Worm (Caenorhabditis elegans) whole organism, dauer: ENCODE data around the gene lin-25.

Source experiments
- unc-62 ChIP-seq: sonication (generic microtip); optimal IDR thresholded peaks from 2 replicates; lab custom pipeline; 2017; ENCODE audit warnings: missing biosample characterization, missing genetic modification reagents, missing genetic modification characterization

lin-25 gene

ce11 chrV:12649636-12650035, at the start of gene lin-25:
TSS of gene lin-25 (plus strand) at chrV:12649925.
- TF ChIP-seq unc-62 (GFP tag; lab: Kevin White, UChicago), result no peak

DNA sequence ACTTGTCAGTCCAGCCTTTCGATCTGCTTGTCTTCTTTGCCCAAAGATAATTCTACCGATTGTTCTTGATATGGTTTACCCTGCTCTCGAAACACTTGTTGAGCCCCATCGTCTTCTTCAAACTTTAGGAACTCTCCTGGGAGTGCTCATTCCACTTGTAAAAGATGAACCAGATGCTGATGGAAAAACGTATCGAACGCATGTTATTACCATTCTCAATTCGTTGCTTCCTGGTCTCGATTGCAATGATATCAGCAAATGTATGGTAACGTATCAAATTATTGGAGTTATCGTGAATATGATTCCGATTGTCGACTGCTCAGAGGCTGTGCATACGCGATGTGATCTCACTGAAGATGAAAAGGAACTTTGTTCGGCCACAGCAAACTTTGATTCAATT, 47.9 kb upstream of the lin-25 start:
- no peak for TF ChIP-seq unc-62 (GFP tag; lab: Kevin White, UChicago)

ce11 chrV:12607113-12607512, 42.6 kb upstream of the lin-25 start, which contains the start of gene erg-28:
TSS of gene erg-28 (plus strand) at chrV:12607413.
- no peak for TF ChIP-seq unc-62 (GFP tag; lab: Kevin White, UChicago)

DNA sequence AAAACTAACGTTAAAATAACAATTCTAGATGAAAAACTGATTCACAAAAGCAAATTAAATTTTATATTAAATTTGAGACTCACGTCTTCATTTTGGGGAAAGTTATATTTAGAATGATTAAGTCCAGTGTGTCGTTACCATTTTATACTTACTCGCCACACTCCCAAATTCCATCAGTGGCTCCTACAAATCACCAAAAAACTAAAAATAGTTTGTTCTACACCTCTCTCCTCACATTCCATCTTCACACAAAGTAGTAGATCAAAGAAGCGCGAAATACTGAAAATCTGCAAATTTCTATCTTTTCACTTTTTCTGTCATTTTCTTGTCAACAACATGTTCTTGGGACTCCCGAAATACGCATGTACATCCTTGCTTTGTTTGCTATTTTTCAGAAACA, 40.9 kb upstream of the lin-25 start, which contains the start of gene ZC116.5:
Gene ZC116.5 (minus strand): TSS at position 101 of the 400 bp plus-strand sequence.
- no peak for TF ChIP-seq unc-62 (GFP tag; lab: Kevin White, UChicago)

DNA sequence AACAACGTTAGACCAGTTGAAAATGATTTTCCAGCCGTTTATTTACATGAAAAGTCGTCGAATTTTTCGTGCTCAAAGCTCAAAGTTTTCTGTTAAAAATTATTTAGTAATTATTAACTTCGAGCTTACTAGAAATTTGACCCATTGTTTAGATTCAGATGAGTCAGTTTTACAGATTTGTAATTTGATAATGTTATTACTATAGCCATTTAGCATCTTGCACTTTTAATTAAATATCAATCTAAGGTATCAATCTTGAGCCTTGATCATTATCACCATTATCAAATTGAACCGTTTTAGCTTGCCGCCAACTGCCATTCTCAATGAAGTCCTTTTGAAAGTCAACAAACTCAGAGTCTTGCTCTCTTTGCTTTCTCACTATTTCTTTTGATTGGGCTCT, 40.2 kb upstream of the lin-25 start, which contains the start of gene ZC116.1:
Gene ZC116.1 (plus strand): TSS at position 301 of the 400 bp plus-strand sequence.
- TF ChIP-seq unc-62 (GFP tag; lab: Kevin White, UChicago), result no peak

DNA sequence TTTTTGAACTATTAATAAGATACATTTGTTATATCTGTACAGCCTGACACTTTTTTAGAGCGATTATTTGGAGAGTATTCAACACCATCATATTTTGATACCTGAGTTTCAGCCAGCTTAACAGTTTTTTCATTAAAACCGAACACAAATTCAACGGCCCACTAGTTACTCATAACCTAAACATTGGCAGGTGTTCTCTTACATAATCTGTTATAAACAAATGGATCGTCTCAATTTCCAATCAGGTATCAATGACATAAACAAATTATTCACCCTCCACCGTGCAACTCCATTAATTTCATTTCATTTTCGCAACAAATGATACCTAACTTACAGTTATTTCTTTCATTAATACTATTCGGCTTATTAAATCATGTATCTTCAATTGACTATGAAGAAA, 38.7 kb upstream of the lin-25 start, which contains the start of gene cubn-1:
Gene cubn-1 (plus strand): TSS at position 301 of the 400 bp plus-strand sequence.
- TF ChIP-seq unc-62 (GFP tag; lab: Kevin White, UChicago), result no peak

DNA sequence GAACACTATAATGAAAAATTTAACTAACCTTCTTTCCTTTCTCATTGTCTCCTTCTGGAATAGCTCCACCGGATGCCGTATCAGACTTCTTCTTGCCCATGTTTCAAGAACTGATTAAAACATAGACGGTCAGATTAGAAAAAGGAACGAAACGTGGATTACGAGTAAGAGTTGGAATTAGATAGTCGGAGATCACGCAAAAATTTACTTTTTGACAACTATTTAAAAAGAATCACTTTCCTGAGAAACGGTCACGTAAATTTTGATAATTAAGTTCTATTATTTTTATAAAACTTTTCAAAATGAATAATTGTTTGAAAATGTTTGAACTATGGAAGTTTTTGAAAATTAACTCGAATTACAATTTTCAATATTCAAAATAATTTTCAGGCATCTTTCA, 37.6 kb upstream of the lin-25 start, which contains the start of gene cyc-2.2:
Gene cyc-2.2 (minus strand): TSS at position 101 of the 400 bp plus-strand sequence.
- TF ChIP-seq unc-62 (GFP tag; lab: Kevin White, UChicago), result no peak

- TF ChIP-seq unc-62 (GFP tag; lab: Kevin White, UChicago), result no peak
These were observed 25.4 kb upstream of the lin-25 start, which contains the start of gene F56H9.9 for ce11 chrV:12624371-12624770. TSS of gene F56H9.9 (minus strand) at chrV:12624471.

- TF ChIP-seq unc-62 (GFP tag; lab: Kevin White, UChicago), result no peak
These were observed 20.0 kb upstream of the lin-25 start, which contains the start of gene F56H9.6 for ce11 chrV:12629743-12630142. TSS of gene F56H9.6 (minus strand) at chrV:12629843.

- no peak for TF ChIP-seq unc-62 (GFP tag; lab: Kevin White, UChicago)
These were observed 17.7 kb upstream of the lin-25 start, which contains the start of gene srx-113 for ce11 chrV:12632048-12632447. TSS of gene srx-113 (minus strand) at chrV:12632148.

DNA sequence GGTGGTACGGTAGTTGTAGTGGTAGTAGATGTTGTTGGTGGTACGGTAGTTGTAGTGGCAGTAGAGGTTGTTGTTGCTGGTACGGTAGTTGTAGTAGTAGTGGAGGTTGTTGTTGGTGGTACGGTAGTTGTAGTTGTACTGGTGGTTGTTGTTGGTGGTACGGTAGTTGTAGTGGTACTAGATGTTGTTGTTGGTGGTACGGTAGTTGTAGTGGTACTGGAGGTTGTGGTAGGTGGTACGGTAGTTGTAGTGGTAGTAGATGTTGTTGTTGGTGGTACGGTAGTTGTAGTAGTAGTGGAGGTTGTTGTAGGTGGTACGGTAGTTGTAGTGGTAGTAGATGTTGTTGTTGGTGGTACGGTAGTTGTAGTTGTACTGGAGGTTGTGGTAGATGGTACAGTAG, 16.7 kb upstream of the lin-25 start:
- TF ChIP-seq unc-62 (GFP tag; lab: Kevin White, UChicago), result no peak

ce11 chrV:12634050-12634449, 15.7 kb upstream of the lin-25 start:
- TF ChIP-seq unc-62 (GFP tag; lab: Kevin White, UChicago), result no peak

DNA sequence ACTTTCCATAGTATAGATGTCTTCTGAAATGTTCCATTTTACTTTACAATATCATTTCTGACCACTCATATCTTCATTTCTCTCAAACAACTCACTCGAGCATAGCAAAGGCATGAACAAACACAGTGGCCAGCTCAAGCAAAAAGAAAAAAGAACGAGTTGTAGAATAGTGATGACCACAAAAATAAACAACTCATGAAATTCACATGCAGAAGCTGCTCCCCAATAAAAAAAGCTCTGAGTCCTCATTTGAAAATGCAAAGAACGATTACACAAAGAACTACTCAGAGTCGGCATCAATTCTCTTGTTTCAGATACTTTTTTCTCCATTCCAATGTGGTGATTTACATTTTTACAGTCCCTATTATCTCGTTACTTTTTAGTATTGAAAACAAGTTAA, 15.0 kb upstream of the lin-25 start:
- TF ChIP-seq unc-62 (GFP tag; lab: Kevin White, UChicago), result no peak

ce11 chrV:12635218-12635617, 14.5 kb upstream of the lin-25 start:
- TF ChIP-seq unc-62 (GFP tag; lab: Kevin White, UChicago), result no peak

DNA sequence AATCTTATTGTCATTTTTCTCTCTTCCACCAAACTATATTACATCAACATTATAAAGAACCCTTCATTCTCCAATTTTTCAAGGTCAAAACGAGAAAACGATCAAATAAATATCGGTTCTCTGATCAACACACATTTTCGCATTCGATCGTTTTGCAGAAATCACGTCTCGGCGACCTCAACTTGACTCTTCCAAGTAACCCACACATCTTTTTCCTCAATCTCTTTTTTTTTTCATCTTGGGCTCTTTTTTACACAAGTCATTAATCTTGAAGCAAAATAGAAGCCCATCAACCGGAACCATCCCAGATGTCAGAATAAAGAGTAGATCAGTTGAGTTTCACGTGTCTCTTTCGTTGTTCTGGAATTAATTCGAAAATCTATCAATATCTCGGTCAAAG, 13.5 kb upstream of the lin-25 start:
- TF ChIP-seq unc-62 (GFP tag; lab: Kevin White, UChicago), result no peak

DNA sequence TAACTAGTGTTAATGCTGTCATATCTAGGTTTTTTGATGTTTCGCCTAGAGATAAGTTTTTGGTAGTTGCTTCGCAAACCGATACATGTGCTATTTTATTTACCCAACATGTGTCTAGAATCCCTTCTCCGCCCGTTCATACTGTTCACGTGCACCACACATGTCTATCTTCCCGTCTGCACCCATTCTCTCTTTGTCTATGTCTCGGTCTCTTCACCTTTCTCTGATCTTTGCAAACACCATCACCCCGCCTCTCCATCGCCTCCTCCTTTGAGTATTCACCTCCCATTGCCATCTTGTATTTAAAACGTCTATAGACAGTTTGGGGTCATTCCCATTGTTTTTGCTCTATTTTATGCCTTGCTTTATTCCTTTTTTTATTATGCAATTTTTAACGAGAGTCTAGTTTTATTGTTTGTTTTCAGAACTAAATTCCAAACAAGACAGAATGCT, 12.5 kb upstream of the lin-25 start, which contains the start of gene F56H9.2:
Gene F56H9.2 (plus strand): TSS at position 426 of the 453 bp plus-strand sequence.
- no peak for TF ChIP-seq unc-62 (GFP tag; lab: Kevin White, UChicago)
